Fruit fly (Drosophila melanogaster) whole organism, adult: ENCODE measurements around the gene Pdfr.

ENCODE experiments used
- CG11617 ChIP-seq: fragments of 200-800 bp; sonication (Bioruptor generic); optimal IDR thresholded peaks from 2 replicates; lab custom pipeline; 2017; ENCODE audit warnings: mild to moderate bottlenecking, missing biosample characterization, missing genetic modification reagents, missing genetic modification characterization
- CG7045 ChIP-seq: fragments of 200-800 bp; sonication (Bioruptor generic); optimal IDR thresholded peaks from 2 replicates; lab custom pipeline; 2017; ENCODE audit warnings: missing biosample characterization, mild to moderate bottlenecking, missing genetic modification characterization
- CG7101 ChIP-seq: fragments of 200-800 bp; sonication (Bioruptor generic); optimal IDR thresholded peaks from 2 replicates; lab custom pipeline; 2018; ENCODE audit warnings: missing biosample characterization, mild to moderate bottlenecking, missing genetic modification characterization, moderate library complexity
- Mnt ChIP-seq: fragments of 200-800 bp; sonication (Bioruptor generic); optimal IDR thresholded peaks from 2 replicates; lab custom pipeline; 2016; ENCODE audit warnings: missing biosample characterization, mild to moderate bottlenecking, missing genetic modification characterization
- cnc ChIP-seq, 2 experiments: fragments of >200 bp; optimal IDR thresholded peaks; 2 replicates each; lab custom pipeline; 2017
- kay ChIP-seq: fragments of 200-800 bp; sonication (Bioruptor generic); peaks from one replicate; lab custom pipeline; 2016; ENCODE audit warnings: missing biosample characterization, missing genetic modification characterization, borderline replicate concordance
- ovo ChIP-seq: fragments of 200-800 bp; sonication (Bioruptor generic); optimal IDR thresholded peaks from 2 replicates; lab custom pipeline; 2016; ENCODE audit warnings: missing biosample characterization, missing genetic modification characterization
- tj ChIP-seq: fragments of 200-800 bp; sonication (Bioruptor generic); optimal IDR thresholded peaks from 3 replicates; lab custom pipeline; 2017; ENCODE audit warnings: missing biosample characterization, mild to moderate bottlenecking, missing genetic modification characterization, moderate library complexity
- toe ChIP-seq: fragments of 200-800 bp; sonication (Bioruptor generic); optimal IDR thresholded peaks from 2 replicates; lab custom pipeline; 2016; ENCODE audit warnings: missing biosample characterization, missing genetic modification characterization

DNA sequence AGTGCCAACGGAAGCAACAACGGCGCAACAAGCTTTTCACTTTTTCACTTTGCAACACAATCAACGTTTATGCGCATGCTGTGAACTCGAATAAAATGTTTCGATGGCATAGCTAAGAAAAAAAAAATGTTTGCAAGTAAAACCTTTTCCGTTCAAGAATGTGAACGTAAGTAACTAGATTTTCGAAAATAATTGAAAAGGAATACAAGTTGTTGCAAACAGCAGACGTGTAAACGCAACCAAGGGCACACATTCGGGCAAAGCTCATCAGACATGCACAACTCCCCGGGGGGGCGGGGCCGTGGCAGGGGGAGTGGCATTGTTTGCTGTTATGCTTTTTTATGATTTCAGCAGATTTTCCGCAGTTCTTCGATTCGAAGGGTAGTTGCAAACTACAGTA is 33.6 kb upstream of the Pdfr start:
- TF ChIP-seq tj = peak; percentile 44
- no peak for TF ChIP-seq Mnt (GFP tag; lab: Kevin White, UChicago)
- TF ChIP-seq cnc (optimal IDR thresholded peaks at IDR 0.05; lab: Kevin White, UChicago) = no peak
- no peak for TF ChIP-seq CG7101
- no peak for TF ChIP-seq CG11617
- TF ChIP-seq CG7045 (GFP tag; lab: Kevin White, UChicago) = no peak
- TF ChIP-seq ovo (GFP tag; lab: Kevin White, UChicago) = no peak
- TF ChIP-seq kay (GFP tag; lab: Kevin White, UChicago) = no peak
- no peak for TF ChIP-seq toe (GFP tag; lab: Kevin White, UChicago)
